Fruit fly (Drosophila melanogaster): ENCODE results near the gene Usp12-46.

dm6 chr3R:22776457-22776856 is 25.8 kb downstream of the Usp12-46 start:
- TF ChIP-seq CG11617 (GFP tag; optimal IDR thresholded peaks at IDR 0.05) (no peak), ovo (GFP tag; optimal IDR thresholded peaks at IDR 0.05) (no peak), CG14711 (tag; optimal IDR thresholded peaks at IDR 0.05) (no peak), pad (GFP tag; optimal IDR thresholded peaks at IDR 0.05) (no peak), CG33017 (tag; optimal IDR thresholded peaks at IDR 0.05) (no peak), Mnt (GFP tag; optimal IDR thresholded peaks at IDR 0.05) (no peak), CG1620 (GFP tag; optimal IDR thresholded peaks at IDR 0.05) (no peak), Hr96 (GFP tag; optimal IDR thresholded peaks at IDR 0.05) (no peak), CG12768 (GFP tag; optimal IDR thresholded peaks at IDR 0.05) (no peak), CG5204 (GFP tag; optimal IDR thresholded peaks at IDR 0.05) (no peak)

All from whole organism, adult.